Fruit fly (Drosophila melanogaster): Measurements from ENCODE around the gene Cyp12e1.

Cyp12e1 gene

DNA sequence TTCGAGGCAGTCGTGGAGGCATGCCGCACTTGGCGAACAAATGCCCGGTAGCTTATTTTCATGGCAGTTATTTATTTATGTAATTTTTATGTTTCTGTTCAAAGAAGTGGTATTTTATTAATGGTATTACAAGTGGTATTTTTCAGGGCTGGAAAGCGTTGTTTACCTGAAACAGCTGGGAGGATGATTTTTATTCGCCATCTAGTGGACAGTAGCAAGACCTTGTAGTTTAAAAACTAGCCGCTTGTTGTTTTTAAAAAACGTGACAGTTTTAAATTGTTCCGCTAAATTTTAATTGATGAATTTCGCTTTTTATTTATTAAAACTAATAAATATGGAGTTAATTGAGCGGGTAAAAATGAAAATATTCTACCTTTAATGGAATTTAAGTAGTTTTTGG is 18.7 kb upstream of the Cyp12e1 start, which contains the start of gene CG6345 (continued):
- TF ChIP-seq CG8765 (GFP tag; IDR thresholded peaks at IDR 0.05) (0 out of 2 replicates have a peak, but pooled peaks have one; percentile 30), HmgZ (tag; optimal IDR thresholded peaks at IDR 0.05) (peak; percentile 79), CG12155 (GFP tag; optimal IDR thresholded peaks at IDR 0.05) (peak; percentile 63), Mad (GFP tag; optimal IDR thresholded peaks at IDR 0.05) (peak; percentile 90), al (GFP tag; IDR thresholded peaks at IDR 0.05) (no peak), Doc3 (GFP tag; IDR thresholded peaks at IDR 0.05; ENCODE audit: partially characterized antibody) (no peak), yki (optimal IDR thresholded peaks at IDR 0.05) (no peak), Antp (GFP tag; optimal IDR thresholded peaks at IDR 0.05) (peak; percentile 81), CG10431 (GFP tag; optimal IDR thresholded peaks at IDR 0.05) (peak; percentile 89), br (optimal IDR thresholded peaks at IDR 0.05) (no peak), CG6654 (GFP tag; optimal IDR thresholded peaks at IDR 0.05) (peak; percentile 80), gem (tag; optimal IDR thresholded peaks at IDR 0.05) (peak; percentile 78), CG31441 (GFP tag; IDR thresholded peaks at IDR 0.05) (peak; percentile 85), CG1233 (GFP tag; optimal IDR thresholded peaks at IDR 0.05) (peak; percentile 92), Sin3A (optimal IDR thresholded peaks at IDR 0.05) (no peak), cas (GFP tag; IDR thresholded peaks at IDR 0.05) (no peak), nau (GFP tag; optimal IDR thresholded peaks at IDR 0.05) (peak; percentile 87), az2 (GFP tag; optimal IDR thresholded peaks at IDR 0.05) (peak; percentile 91), trh (GFP tag; optimal IDR thresholded peaks at IDR 0.05) (peak; percentile 41), CG32767 (GFP tag; IDR thresholded peaks at IDR 0.05) (0 out of 2 replicates have a peak, but pooled peaks have one; percentile 24), cwo (GFP tag; optimal IDR thresholded peaks at IDR 0.05) (peak; percentile 88), CG2678 (tag; optimal IDR thresholded peaks at IDR 0.05) (peak; percentile 80), CG17186 (GFP tag; optimal IDR thresholded peaks at IDR 0.05) (peak; percentile 74), Hand (GFP tag; optimal IDR thresholded peaks at IDR 0.05) (peak; percentile 50), rib (GFP tag; IDR thresholded peaks at IDR 0.05) (no peak), Rfx (GFP tag; IDR thresholded peaks at IDR 0.05) (peak; percentile 97), Myb (GFP tag; optimal IDR thresholded peaks at IDR 0.05) (peak; percentile 91), CG10366 (GFP tag; IDR thresholded peaks at IDR 0.05) (peak; percentile 71), bsh (GFP tag; optimal IDR thresholded peaks at IDR 0.05) (peak in 1 of 2 experiments; percentile 84), HmgD (GFP tag; optimal IDR thresholded peaks at IDR 0.05) (peak; percentile 50), CG10654 (GFP tag; optimal IDR thresholded peaks at IDR 0.05) (peak; percentile 82), Hmr (GFP tag; optimal IDR thresholded peaks at IDR 0.05) (peak; percentile 89), CG3281 (GFP tag; optimal IDR thresholded peaks at IDR 0.05) (peak; percentile 91), insv (GFP tag; optimal IDR thresholded peaks at IDR 0.05) (peak in 1 of 2 experiments; percentile 65), Oaz (GFP tag; IDR thresholded peaks at IDR 0.05) (0 out of 2 replicates have a peak, but pooled peaks have one; percentile 31), eyg (GFP tag; optimal IDR thresholded peaks at IDR 0.05) (peak; percentile 73), CG30403 (GFP tag; optimal IDR thresholded peaks at IDR 0.05) (peak; percentile 76), CG16779 (GFP tag; IDR thresholded peaks at IDR 0.05) (no peak), CG17359 (tag; optimal IDR thresholded peaks at IDR 0.05) (peak; percentile 88), vnd (GFP tag; IDR thresholded peaks at IDR 0.05; ENCODE audit: partially characterized antibody) (no peak), TFAM (GFP tag; optimal IDR thresholded peaks at IDR 0.05) (peak; percentile 57), H15 (GFP tag; IDR thresholded peaks at IDR 0.05) (peak; percentile 77), CG1024 (GFP tag; IDR thresholded peaks at IDR 0.05) (peak; percentile 66), CG3838 (GFP tag; optimal IDR thresholded peaks at IDR 0.05) (peak; percentile 75), stwl (tag; optimal IDR thresholded peaks at IDR 0.05) (peak; percentile 81), lbe (GFP tag; optimal IDR thresholded peaks at IDR 0.05) (peak; percentile 48), CG10979 (tag; optimal IDR thresholded peaks at IDR 0.05) (peak; percentile 87), CkIIα-i1 (GFP tag; IDR thresholded peaks at IDR 0.05) (no peak), bcd (GFP tag; optimal IDR thresholded peaks at IDR 0.05) (peak; percentile 88), fd3F (GFP tag; optimal IDR thresholded peaks at IDR 0.05) (peak; percentile 65), NfI (GFP tag; optimal IDR thresholded peaks at IDR 0.05) (peak; percentile 90), H2.0 (GFP tag; IDR thresholded peaks at IDR 0.05) (peak; percentile 72)

Measured in whole organism, embryonic.